Worm (Caenorhabditis elegans) whole organism, L4 larva: ENCODE data around the gene nhr-133.

ENCODE experiments used
- D1046.2 ChIP-seq: fragments of 200-800 bp; sonication (Bioruptor generic); IDR thresholded peaks from 2 replicates; pipeline ENCODE4 v1.3.6; 2022; ENCODE audit warnings: missing genetic modification characterization, missing compliant biosample characterization
- F26F4.8 ChIP-seq: fragments of 200-800 bp; sonication (Bioruptor generic); conservative IDR thresholded peaks from 2 replicates; pipeline ENCODE4 v1.3.6; 2022; ENCODE audit warnings: missing genetic modification characterization, missing compliant biosample characterization
- R02D3.7 ChIP-seq: fragments of 150-350 bp; sonication (generic microtip); optimal IDR thresholded peaks from 3 replicates; lab custom pipeline; 2014; ENCODE audit warnings: missing biosample characterization, missing genetic modification characterization
- T26A8.4 ChIP-seq: fragments of 200-800 bp; sonication (Bioruptor generic); IDR thresholded peaks from 2 replicates; pipeline ENCODE4 v1.3.6; 2022; ENCODE audit warnings: missing genetic modification characterization, missing compliant biosample characterization
- Y48G9A.11 ChIP-seq: fragments of 200-800 bp; sonication (Bioruptor generic); IDR thresholded peaks from 2 replicates; pipeline ENCODE4 v1.3.6; 2022; ENCODE audit warnings: missing genetic modification reagents, missing genetic modification characterization, missing compliant biosample characterization
- ZK337.2 ChIP-seq: fragments of 200-800 bp; sonication (Bioruptor generic); IDR thresholded peaks from 2 replicates; pipeline ENCODE4 v1.3.6; 2022; ENCODE audit warnings: missing genetic modification reagents, missing genetic modification characterization, missing compliant biosample characterization
- aha-1 ChIP-seq: fragments of 150-350 bp; peaks from one replicate; lab custom pipeline; 2014; ENCODE audit warnings: missing biosample characterization, missing genetic modification characterization
- aly-2 ChIP-seq: sonication (generic microtip); optimal IDR thresholded peaks from 2 replicates; lab custom pipeline; 2018; ENCODE audit warnings: missing biosample characterization, missing genetic modification characterization
- ceh-82 ChIP-seq: sonication (generic microtip); optimal IDR thresholded peaks from 2 replicates; lab custom pipeline; 2017; ENCODE audit warnings: missing biosample characterization, missing genetic modification characterization
- ces-1 ChIP-seq: fragments of 150-350 bp; sonication (generic microtip); optimal IDR thresholded peaks from 4 replicates; lab custom pipeline; 2014; ENCODE audit warnings: missing biosample characterization, missing genetic modification reagents, missing genetic modification characterization
- cey-2 ChIP-seq: sonication (generic microtip); optimal IDR thresholded peaks from 3 replicates; lab custom pipeline; 2017; ENCODE audit warnings: missing genetic modification characterization, mild to moderate bottlenecking, missing compliant biosample characterization, antibody characterized with exemption, borderline replicate concordance; ENCODE audit not compliant: insufficient read depth
- daf-19 ChIP-seq: fragments of 200-800 bp; sonication (Bioruptor generic); conservative IDR thresholded peaks from 2 replicates; pipeline ENCODE4 v1.3.6; 2022; ENCODE audit warnings: missing genetic modification characterization, missing compliant biosample characterization
- dmd-9 ChIP-seq: fragments of 200-800 bp; sonication (Bioruptor generic); IDR thresholded peaks from 2 replicates; pipeline ENCODE4 v1.3.6; 2022; ENCODE audit warnings: missing genetic modification reagents, missing genetic modification characterization, missing compliant biosample characterization
- duxl-1 ChIP-seq: sonication (generic microtip); optimal IDR thresholded peaks from 2 replicates; lab custom pipeline; 2016; ENCODE audit warnings: mild to moderate bottlenecking, missing genetic modification characterization, moderate library complexity, missing compliant biosample characterization; ENCODE audit not compliant: poor library complexity
- dve-1 ChIP-seq: sonication (generic microtip); optimal IDR thresholded peaks from 2 replicates; lab custom pipeline; 2017; ENCODE audit warnings: antibody characterized with exemption, mild to moderate bottlenecking, missing genetic modification characterization, missing compliant biosample characterization; ENCODE audit not compliant: insufficient read depth
- egl-43 ChIP-seq: fragments of 200-800 bp; sonication (Bioruptor generic); IDR thresholded peaks from 2 replicates; pipeline ENCODE4 v1.3.6; 2022; ENCODE audit warnings: missing genetic modification reagents, missing genetic modification characterization, missing compliant biosample characterization
- gei-8 ChIP-seq: fragments of 200-800 bp; sonication (Bioruptor generic); optimal IDR thresholded peaks from 2 replicates; lab custom pipeline; 2018; ENCODE audit warnings: mild to moderate bottlenecking, missing genetic modification characterization, missing compliant biosample characterization
- hif-1 ChIP-seq, 2 experiments: sonication (generic microtip); optimal IDR thresholded peaks; 2 replicates each; lab custom pipeline; 2016 to 2017; ENCODE audit warnings: missing compliant biosample characterization in 2 of 2, missing genetic modification characterization in 2 of 2, missing genetic modification reagents in 2 of 2, missing genotype in 2 of 2, mild to moderate bottlenecking in 1 of 2
- hlh-11 ChIP-seq: fragments of 200-800 bp; sonication (Bioruptor generic); optimal IDR thresholded peaks from 2 replicates; lab custom pipeline; 2018; ENCODE audit warnings: mild to moderate bottlenecking, missing genetic modification characterization, missing compliant biosample characterization
- hlh-30 ChIP-seq: sonication (generic microtip); optimal IDR thresholded peaks from 2 replicates; lab custom pipeline; 2017; ENCODE audit warnings: antibody characterized with exemption, mild to moderate bottlenecking, missing genetic modification characterization, missing compliant biosample characterization; ENCODE audit not compliant: insufficient read depth
- jun-1 ChIP-seq: fragments of 150-350 bp; optimal IDR thresholded peaks from 2 replicates; lab custom pipeline; 2014; ENCODE audit warnings: missing biosample characterization, missing genetic modification reagents, missing genetic modification characterization
- lin-1 ChIP-seq: fragments of 200-800 bp; sonication (Bioruptor generic); IDR thresholded peaks from 2 replicates; pipeline ENCODE4 v1.3.6; 2022; ENCODE audit warnings: missing genetic modification reagents, missing genetic modification characterization, missing compliant biosample characterization
- lin-29 ChIP-seq: fragments of 200-800 bp; sonication (Bioruptor generic); IDR thresholded peaks from 2 replicates; pipeline ENCODE4 v1.3.6; 2022; ENCODE audit warnings: missing genetic modification reagents, missing genetic modification characterization, missing compliant biosample characterization
- lir-3 ChIP-seq: sonication (generic microtip); optimal IDR thresholded peaks from 2 replicates; lab custom pipeline; 2016; ENCODE audit warnings: mild to moderate bottlenecking, missing genetic modification characterization, missing compliant biosample characterization
- lsy-2 ChIP-seq, 2 experiments: fragments of 150-350 bp in 1 of 2; sonication (generic microtip) in 1 of 2; optimal IDR thresholded peaks; 2 replicates each; lab custom pipeline; 2014 to 2017; ENCODE audit warnings: missing biosample characterization in 2 of 2, missing genetic modification characterization in 2 of 2
- madf-5 ChIP-seq, 2 experiments: fragments of 200-800 bp; sonication (Bioruptor generic); IDR thresholded peaks; 2 replicates each; pipeline ENCODE4 v1.3.6; 2022; ENCODE audit warnings: missing compliant biosample characterization in 2 of 2, missing genetic modification characterization in 2 of 2
- madf-9 ChIP-seq: fragments of 200-800 bp; sonication (Bioruptor generic); conservative IDR thresholded peaks from 2 replicates; pipeline ENCODE4 v1.3.6; 2022; ENCODE audit warnings: missing genetic modification reagents, missing genetic modification characterization, missing compliant biosample characterization
- mdl-1 ChIP-seq, 2 experiments: fragments of 150-350 bp in 1 of 2; sonication (generic microtip) in 1 of 2; optimal IDR thresholded peaks; 2 replicates each; lab custom pipeline; 2014 to 2017; ENCODE audit warnings: missing biosample characterization in 2 of 2, missing genetic modification characterization in 2 of 2
- mdt-29 ChIP-seq: fragments of 200-800 bp; sonication (Bioruptor generic); IDR thresholded peaks from 2 replicates; pipeline ENCODE4 v1.3.6; 2022; ENCODE audit warnings: missing genetic modification reagents, missing genetic modification characterization, missing compliant biosample characterization
- mep-1 ChIP-seq: fragments of 150-350 bp; sonication (generic microtip); optimal IDR thresholded peaks from 3 replicates; lab custom pipeline; 2014; ENCODE audit warnings: missing biosample characterization, missing genetic modification characterization
- mes-2 ChIP-seq: sonication (generic microtip); optimal IDR thresholded peaks from 2 replicates; lab custom pipeline; 2016; ENCODE audit warnings: missing genotype, mild to moderate bottlenecking, missing genetic modification characterization, missing compliant biosample characterization; ENCODE audit not compliant: poor library complexity, severe bottlenecking
- nhr-10 ChIP-seq: fragments of 150-350 bp; optimal IDR thresholded peaks from 2 replicates; lab custom pipeline; 2014; ENCODE audit warnings: missing biosample characterization, missing genetic modification characterization
- nhr-102 ChIP-seq: sonication (generic microtip); optimal IDR thresholded peaks from 2 replicates; lab custom pipeline; 2016; ENCODE audit warnings: mild to moderate bottlenecking, missing genetic modification characterization, moderate library complexity, missing compliant biosample characterization
- nhr-237 ChIP-seq: sonication (generic microtip); optimal IDR thresholded peaks from 2 replicates; lab custom pipeline; 2017; ENCODE audit warnings: missing biosample characterization, missing genetic modification characterization
- nhr-25 ChIP-seq: sonication (generic microtip); optimal IDR thresholded peaks from 2 replicates; lab custom pipeline; 2017; ENCODE audit warnings: missing genetic modification characterization, mild to moderate bottlenecking, missing compliant biosample characterization, antibody characterized with exemption, moderate library complexity, borderline replicate concordance; ENCODE audit not compliant: insufficient read depth
- nhr-6 ChIP-seq: fragments of 150-350 bp; optimal IDR thresholded peaks from 2 replicates; lab custom pipeline; 2014; ENCODE audit warnings: missing biosample characterization, missing genetic modification characterization
- pqm-1 ChIP-seq: sonication (generic microtip); optimal IDR thresholded peaks from 2 replicates; lab custom pipeline; 2017; ENCODE audit warnings: missing biosample characterization, missing genetic modification characterization
- sdz-12 ChIP-seq: fragments of 200-800 bp; sonication (Bioruptor generic); optimal IDR thresholded peaks from 2 replicates; lab custom pipeline; 2018; ENCODE audit warnings: mild to moderate bottlenecking, missing genetic modification characterization, missing compliant biosample characterization
- set-16 ChIP-seq: fragments of 200-800 bp; sonication (Bioruptor generic); IDR thresholded peaks from 2 replicates; pipeline ENCODE4 v1.3.6; 2022; ENCODE audit warnings: missing genetic modification reagents, missing genetic modification characterization, missing compliant biosample characterization
- snpc-1.2 ChIP-seq: fragments of 200-800 bp; sonication (Bioruptor generic); IDR thresholded peaks from 2 replicates; pipeline ENCODE4 v1.3.6; 2022; ENCODE audit warnings: missing genetic modification reagents, missing genetic modification characterization, missing compliant biosample characterization
- snpc-4 ChIP-seq: fragments of 150-350 bp; optimal IDR thresholded peaks from 2 replicates; lab custom pipeline; 2014; ENCODE audit warnings: missing biosample characterization, missing genetic modification characterization
- spr-1 ChIP-seq: sonication (generic microtip); optimal IDR thresholded peaks from 2 replicates; lab custom pipeline; 2016; ENCODE audit warnings: mild to moderate bottlenecking, missing genetic modification characterization, missing compliant biosample characterization
- unc-62 ChIP-seq, 3 experiments: fragments of 150-350 bp in 1 of 3; sonication (generic microtip); optimal IDR thresholded peaks in 2 of 3; peaks in 1 of 3; 1 replicate in 1 of 3; 2 replicates in 2 of 3; lab custom pipeline; 2014 to 2017; ENCODE audit warnings: missing biosample characterization in 3 of 3, missing genetic modification characterization in 3 of 3, missing genetic modification reagents in 3 of 3, missing genotype in 1 of 3
- zip-11 ChIP-seq: fragments of 200-800 bp; sonication (Bioruptor generic); IDR thresholded peaks from 2 replicates; pipeline ENCODE4 v1.3.6; 2022; ENCODE audit warnings: missing genetic modification characterization, missing compliant biosample characterization
- ztf-11 ChIP-seq: fragments of 150-350 bp; optimal IDR thresholded peaks from 2 replicates; lab custom pipeline; 2014; ENCODE audit warnings: missing biosample characterization, missing genetic modification characterization

The nhr-133 gene

DNA sequence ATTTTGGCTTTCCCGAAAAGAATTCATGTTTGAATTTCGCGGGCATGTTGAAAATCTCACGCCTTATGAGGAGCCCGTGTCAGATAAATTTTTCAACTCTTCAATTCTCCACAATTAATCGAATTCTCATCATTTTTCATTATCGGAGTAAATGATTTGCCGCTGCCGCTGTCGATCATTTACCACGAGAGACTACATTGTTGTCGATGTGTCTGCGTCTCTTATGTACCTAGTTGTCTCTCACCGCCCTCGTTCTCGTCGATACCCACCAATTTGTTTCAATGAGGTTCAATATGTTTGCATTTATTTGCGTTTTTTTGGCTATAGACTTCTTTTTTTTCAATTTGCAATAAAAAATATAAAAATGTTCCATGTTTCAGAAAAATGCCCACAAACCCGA, 19.8 kb downstream of the nhr-133 start, which contains the start of gene nhr-13 (continued):
- no peak for TF ChIP-seq aly-2 (tag; lab: Kevin White, UChicago)
- no peak for TF ChIP-seq set-16 (GFP tag; lab: Robert Waterston, UW)
- no peak for TF ChIP-seq daf-19 (GFP tag; lab: Robert Waterston, UW)
- TF ChIP-seq R02D3.7 (tag; lab: Kevin White, UChicago), result no peak
- TF ChIP-seq T26A8.4 (GFP tag; lab: Robert Waterston, UW), result no peak
- TF ChIP-seq ZK337.2, result no peak
- TF ChIP-seq lir-3 (tag; lab: Kevin White, UChicago), result no peak
- no peak for TF ChIP-seq nhr-237
- TF ChIP-seq dve-1 (tag; lab: Kevin White, UChicago), result peak; percentile 11
- no peak for TF ChIP-seq mep-1
- peak; percentile 82 for TF ChIP-seq aha-1 (tag; lab: Kevin White, UChicago)
- no peak for TF ChIP-seq lin-1 (GFP tag; lab: Robert Waterston, UW)
- peak; percentile 30 for TF ChIP-seq duxl-1 (tag; lab: Kevin White, UChicago)
- TF ChIP-seq jun-1 (tag; lab: Kevin White, UChicago), result no peak
- TF ChIP-seq mdt-29, result no peak
- no peak for TF ChIP-seq unc-62 (GFP tag; optimal IDR thresholded peaks at IDR 0.05 in 1 of 2; lab: Kevin White, UChicago)
- no peak for TF ChIP-seq unc-62 (tag; optimal IDR thresholded peaks at IDR 0.05; lab: Kevin White, UChicago)
- peak; percentile 53 for TF ChIP-seq hlh-30
- TF ChIP-seq nhr-10 (tag; lab: Kevin White, UChicago), result no peak

DNA sequence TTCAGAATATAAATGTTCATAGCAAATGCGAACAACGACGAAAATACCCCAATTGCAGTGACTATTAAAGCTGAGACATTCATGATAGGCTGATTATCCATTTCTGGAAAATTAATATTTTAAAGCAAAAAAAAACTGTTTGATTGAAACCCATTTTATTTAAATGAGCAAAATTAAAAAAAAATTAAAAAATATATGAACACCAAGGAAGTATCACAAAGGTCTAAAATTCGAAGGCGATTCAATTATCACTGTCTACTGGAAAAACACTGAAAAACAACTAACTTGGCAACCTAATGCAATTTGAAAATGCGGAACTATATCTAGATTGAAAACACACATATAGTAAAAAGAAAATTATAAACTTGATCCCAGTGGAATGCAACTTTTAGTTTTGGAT, 20.8 kb downstream of the nhr-133 start, which contains the start of gene srbc-42:
srbc-42 (minus strand) TSS at position 101 of the 400 bp plus-strand sequence.
- no peak for TF ChIP-seq nhr-10 (tag; lab: Kevin White, UChicago)
- TF ChIP-seq zip-11 (GFP tag; lab: Robert Waterston, UW), result no peak
- TF ChIP-seq ztf-11 (tag; lab: Kevin White, UChicago), result no peak
- TF ChIP-seq gei-8 (GFP tag; lab: Kevin White, UChicago), result no peak
- no peak for TF ChIP-seq pqm-1 (tag; lab: Kevin White, UChicago)
- TF ChIP-seq ceh-82 (tag; lab: Kevin White, UChicago), result no peak
- TF ChIP-seq snpc-4 (tag; lab: Kevin White, UChicago), result no peak
- no peak for TF ChIP-seq snpc-1.2 (GFP tag; lab: Robert Waterston, UW)
- no peak for TF ChIP-seq ZK337.2
- TF ChIP-seq daf-19 (GFP tag; lab: Robert Waterston, UW), result no peak
- no peak for TF ChIP-seq spr-1 (tag; lab: Kevin White, UChicago)
- no peak for TF ChIP-seq dmd-9 (GFP tag; lab: Robert Waterston, UW)
- no peak for TF ChIP-seq T26A8.4 (GFP tag; lab: Robert Waterston, UW)
- no peak for TF ChIP-seq F26F4.8 (GFP tag; lab: Robert Waterston, UW)

DNA sequence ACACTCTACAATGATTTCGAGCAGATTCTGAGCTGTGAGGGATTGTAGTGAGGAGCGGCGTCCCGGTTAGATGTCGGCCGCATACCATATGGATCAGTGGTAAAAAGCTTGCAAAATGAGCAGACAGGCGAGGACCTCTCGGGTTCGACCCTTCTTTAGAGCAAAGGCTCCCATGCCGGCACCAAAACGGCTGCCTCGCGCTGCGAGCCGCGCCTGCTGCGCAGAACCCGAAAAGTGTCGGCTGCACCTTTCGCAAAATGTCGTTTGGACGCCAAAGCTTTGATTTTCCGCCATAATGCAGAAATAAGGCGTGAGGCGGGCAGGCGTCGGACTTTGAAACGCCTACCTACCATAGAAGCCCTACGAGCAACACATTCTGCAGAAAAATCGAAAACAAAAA, 21.5 kb downstream of the nhr-133 start:
- TF ChIP-seq mes-2 (tag; lab: Kevin White, UChicago) (no peak), ces-1 (GFP tag; lab: Kevin White, UChicago) (no peak), Y48G9A.11 (GFP tag; lab: Robert Waterston, UW) (peak; percentile 71; the same call in 1 of the 2 replicates), set-16 (GFP tag; lab: Robert Waterston, UW) (peak; percentile 91), D1046.2 (GFP tag; lab: Robert Waterston, UW) (0 out of 2 replicates have a peak, but pooled peaks have one; percentile 41), egl-43 (GFP tag; lab: Robert Waterston, UW) (peak; percentile 70)

DNA sequence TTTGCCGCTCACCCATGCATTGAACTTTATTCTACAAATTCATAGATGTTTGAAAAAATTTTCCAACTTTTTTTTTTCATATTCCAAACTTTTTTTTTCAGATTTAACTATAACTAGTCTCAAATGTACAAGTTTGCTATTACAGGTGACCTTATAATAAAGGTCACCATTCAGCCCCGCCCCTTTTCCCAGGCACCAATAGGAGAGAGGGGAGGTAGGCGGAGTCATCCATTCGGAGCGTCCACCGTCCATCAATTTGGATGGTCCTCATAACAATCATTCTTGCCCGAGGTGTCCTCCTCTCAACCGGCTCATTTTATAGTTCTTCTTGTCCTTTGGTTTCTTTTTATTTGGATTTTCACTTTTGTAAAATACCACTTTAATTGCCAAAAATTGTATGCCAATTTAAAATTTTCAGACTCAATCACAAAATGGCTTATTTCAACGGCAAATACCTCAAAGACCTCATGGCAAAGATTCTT, 24.0 kb downstream of the nhr-133 start, which contains the start of gene Y5H2B.3:
Y5H2B.3 (plus strand) TSS at position 432 of the 482 bp plus-strand sequence.
- TF ChIP-seq hlh-11 (no peak), hif-1 (tag; optimal IDR thresholded peaks at IDR 0.05; lab: Kevin White, UChicago) (no peak), mdl-1 (tag; optimal IDR thresholded peaks at IDR 0.05; lab: Kevin White, UChicago) (no peak), sdz-12 (no peak), nhr-6 (no peak), nhr-25 (tag; lab: Kevin White, UChicago) (no peak), madf-5 (GFP tag; IDR thresholded peaks at IDR 0.05; lab: Robert Waterston, UW) (no peak), nhr-10 (tag; lab: Kevin White, UChicago) (no peak), lin-29 (no peak), nhr-102 (tag; lab: Kevin White, UChicago) (no peak), spr-1 (tag; lab: Kevin White, UChicago) (no peak), madf-9 (GFP tag; lab: Robert Waterston, UW) (no peak), lsy-2 (tag; optimal IDR thresholded peaks at IDR 0.05; lab: Kevin White, UChicago) (no peak), cey-2 (tag; lab: Kevin White, UChicago) (no peak)
